Fruit fly (Drosophila melanogaster) whole organism, embryonic: ENCODE data around the gene Cad89D.

Experiments
- Awh ChIP-seq: fragments of 200-800 bp; sonication (Bioruptor generic); IDR thresholded peaks from 2 replicates; pipeline ENCODE4, ENCODE4 v1.3.6; 2022; ENCODE audit warnings: missing biosample characterization, missing genetic modification characterization
- CG10209 ChIP-seq: fragments of 200-800 bp; sonication (Bioruptor generic); optimal IDR thresholded peaks from 3 replicates; lab custom pipeline; 2017; ENCODE audit warnings: missing biosample characterization, mild to moderate bottlenecking, missing genetic modification characterization, missing genetic modification reagents
- CG1024 ChIP-seq: fragments of 200-800 bp; sonication (Bioruptor generic); IDR thresholded peaks from 2 replicates; pipeline ENCODE4 v1.3.6; 2022; ENCODE audit warnings: missing biosample characterization, missing genetic modification characterization
- CG10462 ChIP-seq: fragments of 200-800 bp; sonication (Bioruptor generic); optimal IDR thresholded peaks from 2 replicates; lab custom pipeline; 2016; ENCODE audit warnings: missing biosample characterization, missing genetic modification characterization
- CG10565 ChIP-seq: fragments of 200-800 bp; sonication (Bioruptor generic); optimal IDR thresholded peaks from 3 replicates; lab custom pipeline; 2016; ENCODE audit warnings: missing biosample characterization, mild to moderate bottlenecking, missing genetic modification characterization
- CG10654 ChIP-seq: fragments of 200-800 bp; sonication (Bioruptor generic); optimal IDR thresholded peaks from 2 replicates; lab custom pipeline; 2016; ENCODE audit warnings: missing biosample characterization, missing genetic modification characterization
- CG11093 ChIP-seq: fragments of 200-800 bp; sonication (Bioruptor generic); IDR thresholded peaks from 3 replicates; pipeline ENCODE4 v1.3.6; 2022; ENCODE audit warnings: missing biosample characterization, missing genetic modification characterization
- CG11723 ChIP-seq: fragments of 200-800 bp; sonication (Bioruptor generic); optimal IDR thresholded peaks from 2 replicates; lab custom pipeline; 2017; ENCODE audit warnings: missing biosample characterization, mild to moderate bottlenecking, missing genetic modification characterization
- CG13624 ChIP-seq: fragments of 200-800 bp; sonication (Bioruptor generic); optimal IDR thresholded peaks from 2 replicates; lab custom pipeline; 2016; ENCODE audit warnings: missing biosample characterization, missing genetic modification characterization
- CG15601 ChIP-seq: fragments of 200-800 bp; sonication (Bioruptor generic); optimal IDR thresholded peaks from 3 replicates; lab custom pipeline; 2019; ENCODE audit warnings: missing biosample characterization, mild to moderate bottlenecking, missing genetic modification characterization, moderate library complexity
- CG17328 ChIP-seq: fragments of 200-800 bp; sonication (Bioruptor generic); IDR thresholded peaks from 2 replicates; pipeline ENCODE4 v1.3.6; 2022; ENCODE audit warnings: missing biosample characterization, missing genetic modification characterization
- CG17912 ChIP-seq: fragments of 200-800 bp; sonication (Bioruptor generic); optimal IDR thresholded peaks from 2 replicates; lab custom pipeline; 2018; ENCODE audit warnings: missing biosample characterization, mild to moderate bottlenecking, missing genetic modification characterization
- CG1792 ChIP-seq: fragments of 200-800 bp; sonication (Bioruptor generic); optimal IDR thresholded peaks from 2 replicates; lab custom pipeline; 2016; ENCODE audit warnings: missing biosample characterization, missing genetic modification characterization
- CG2116 ChIP-seq: fragments of 200-800 bp; sonication (Bioruptor generic); optimal IDR thresholded peaks from 3 replicates; lab custom pipeline; 2018; ENCODE audit warnings: missing biosample characterization, mild to moderate bottlenecking, missing genetic modification characterization
- CG2199 ChIP-seq: fragments of 200-800 bp; sonication (Bioruptor generic); IDR thresholded peaks from 3 replicates; pipeline ENCODE4 v1.3.6; 2022; ENCODE audit warnings: missing biosample characterization, missing genetic modification characterization
- CG2678 ChIP-seq: fragments of 200-800 bp; sonication (Bioruptor generic); optimal IDR thresholded peaks from 3 replicates; lab custom pipeline; 2019; ENCODE audit warnings: missing biosample characterization, mild to moderate bottlenecking, missing genetic modification characterization, moderate library complexity
- CG6654 ChIP-seq: fragments of 200-800 bp; sonication (Bioruptor generic); optimal IDR thresholded peaks from 2 replicates; lab custom pipeline; 2017; ENCODE audit warnings: missing biosample characterization, mild to moderate bottlenecking, missing genetic modification characterization
- CG9876 ChIP-seq: fragments of 200-800 bp; sonication (Bioruptor generic); optimal IDR thresholded peaks from 2 replicates; lab custom pipeline; 2016; ENCODE audit warnings: missing biosample characterization, missing genetic modification characterization
- Dref ChIP-seq: fragments of 200-800 bp; sonication (Bioruptor generic); IDR thresholded peaks from 2 replicates; pipeline ENCODE4 v1.3.6; 2022; ENCODE audit warnings: missing biosample characterization, missing genetic modification characterization
- Elba2 ChIP-seq: fragments of 200-800 bp; sonication (Bioruptor generic); optimal IDR thresholded peaks from 3 replicates; lab custom pipeline; 2016; ENCODE audit warnings: missing biosample characterization, missing genetic modification characterization
- MTF-1 ChIP-seq: fragments of 200-800 bp; sonication (Bioruptor generic); optimal IDR thresholded peaks from 2 replicates; lab custom pipeline; 2018; ENCODE audit warnings: missing biosample characterization, mild to moderate bottlenecking, missing genetic modification characterization, borderline replicate concordance
- Myb ChIP-seq: fragments of 200-800 bp; sonication (Bioruptor generic); optimal IDR thresholded peaks from 2 replicates; lab custom pipeline; 2016; ENCODE audit warnings: missing biosample characterization, missing genetic modification characterization
- Opbp ChIP-seq: fragments of 200-800 bp; sonication (Bioruptor generic); IDR thresholded peaks from 3 replicates; pipeline ENCODE4 v1.3.6; 2022; ENCODE audit warnings: missing biosample characterization, missing genetic modification characterization; ENCODE audit not compliant: partially characterized antibody
- Optix ChIP-seq: fragments of 200-800 bp; sonication (Bioruptor generic); IDR thresholded peaks from 3 replicates; pipeline ENCODE4 v1.3.6; 2022; ENCODE audit warnings: missing biosample characterization, missing genetic modification characterization
- PHDP ChIP-seq: fragments of 200-800 bp; sonication (Bioruptor generic); optimal IDR thresholded peaks from 3 replicates; lab custom pipeline; 2018; ENCODE audit warnings: missing biosample characterization, mild to moderate bottlenecking, missing genetic modification characterization, moderate library complexity
- Side ChIP-seq: fragments of 200-800 bp; sonication (Bioruptor generic); optimal IDR thresholded peaks from 2 replicates; lab custom pipeline; 2016; ENCODE audit warnings: missing biosample characterization, missing genetic modification characterization
- Spps ChIP-seq: fragments of 200-800 bp; sonication (Bioruptor generic); optimal IDR thresholded peaks from 2 replicates; lab custom pipeline; 2018; ENCODE audit warnings: missing biosample characterization, mild to moderate bottlenecking, missing genetic modification characterization
- Vsx1 ChIP-seq: fragments of 200-800 bp; sonication (Bioruptor generic); optimal IDR thresholded peaks from 2 replicates; lab custom pipeline; 2017; ENCODE audit warnings: missing biosample characterization, mild to moderate bottlenecking, missing genetic modification characterization, missing genetic modification reagents
- Xrp1 ChIP-seq: fragments of 200-800 bp; sonication (Bioruptor generic); IDR thresholded peaks from 2 replicates; pipeline ENCODE4 v1.3.6; 2022; ENCODE audit warnings: missing biosample characterization, missing genetic modification characterization
- amos ChIP-seq: fragments of 200-800 bp; sonication (Bioruptor generic); IDR thresholded peaks from 2 replicates; pipeline ENCODE4 v1.3.6; 2022; ENCODE audit warnings: missing biosample characterization, missing genetic modification characterization; ENCODE audit not compliant: partially characterized antibody
- chinmo ChIP-seq: fragments of 200-800 bp; sonication (Bioruptor generic); IDR thresholded peaks from 4 replicates; pipeline ENCODE4 v1.3.6; 2022; ENCODE audit warnings: missing biosample characterization, missing genetic modification characterization; ENCODE audit not compliant: partially characterized antibody
- ci ChIP-seq: fragments of 200-800 bp; sonication (Bioruptor generic); IDR thresholded peaks from 3 replicates; pipeline ENCODE4 v1.3.6; 2022; ENCODE audit warnings: missing biosample characterization, missing genetic modification characterization
- cwo ChIP-seq: fragments of 200-800 bp; sonication (Bioruptor generic); optimal IDR thresholded peaks from 3 replicates; lab custom pipeline; 2017; ENCODE audit warnings: missing biosample characterization, missing genetic modification characterization, mild to moderate bottlenecking, moderate library complexity, missing genetic modification reagents
- dimm ChIP-seq: fragments of 200-800 bp; sonication (Bioruptor generic); IDR thresholded peaks from 2 replicates; pipeline ENCODE4 v1.3.6; 2022; ENCODE audit warnings: missing biosample characterization, missing genetic modification characterization
- dmrt11E ChIP-seq: fragments of 200-800 bp; sonication (Bioruptor generic); optimal IDR thresholded peaks from 3 replicates; lab custom pipeline; 2018; ENCODE audit warnings: missing biosample characterization, mild to moderate bottlenecking, missing genetic modification characterization, moderate library complexity
- gce ChIP-seq: fragments of 200-800 bp; sonication (Bioruptor generic); IDR thresholded peaks from 3 replicates; pipeline ENCODE4 v1.3.6; 2022; ENCODE audit warnings: missing biosample characterization, missing genetic modification characterization
- gcm ChIP-seq: fragments of 200-800 bp; sonication (Bioruptor generic); optimal IDR thresholded peaks from 2 replicates; lab custom pipeline; 2019; ENCODE audit warnings: missing biosample characterization, mild to moderate bottlenecking, missing genetic modification characterization, moderate library complexity
- h ChIP-seq: fragments of >200 bp; optimal IDR thresholded peaks from 2 replicates; lab custom pipeline; 2017
- her ChIP-seq: fragments of 200-800 bp; sonication (Bioruptor generic); optimal IDR thresholded peaks from 2 replicates; lab custom pipeline; 2016; ENCODE audit warnings: missing biosample characterization, missing genetic modification characterization
- ind ChIP-seq: fragments of 200-800 bp; sonication (Bioruptor generic); optimal IDR thresholded peaks from 3 replicates; lab custom pipeline; 2016; ENCODE audit warnings: missing biosample characterization, missing genetic modification characterization
- lbe ChIP-seq: fragments of 200-800 bp; sonication (Bioruptor generic); optimal IDR thresholded peaks from 2 replicates; lab custom pipeline; 2016; ENCODE audit warnings: missing biosample characterization, mild to moderate bottlenecking, missing genetic modification characterization
- mld ChIP-seq: fragments of 200-800 bp; sonication (Bioruptor generic); IDR thresholded peaks from 3 replicates; pipeline ENCODE4 v1.3.6; 2022; ENCODE audit warnings: missing biosample characterization, missing genetic modification characterization; ENCODE audit not compliant: partially characterized antibody
- pb ChIP-seq: fragments of 200-800 bp; sonication (Bioruptor generic); optimal IDR thresholded peaks from 3 replicates; lab custom pipeline; 2016; ENCODE audit warnings: missing biosample characterization, missing genetic modification characterization
- prd ChIP-seq, 3 experiments: fragments of >200 bp in 2 of 3; fragments of 200-800 bp in 1 of 3; sonication (Bioruptor generic) in 1 of 3; optimal IDR thresholded peaks in 2 of 3; IDR thresholded peaks in 1 of 3; 2 replicates in 2 of 3; 3 replicates in 1 of 3; pipeline versions ENCODE4 v1.3.6 to Lab custom; 2017 to 2022; ENCODE audit warnings: missing biosample characterization in 1 of 3, missing genetic modification characterization in 1 of 3
- pum ChIP-seq: fragments of 200-800 bp; sonication (Bioruptor generic); optimal IDR thresholded peaks from 2 replicates; lab custom pipeline; 2016; ENCODE audit warnings: missing biosample characterization, missing genetic modification characterization
- sna ChIP-seq: fragments of 200-800 bp; sonication (Bioruptor generic); IDR thresholded peaks from 2 replicates; pipeline ENCODE4 v1.3.6; 2022; ENCODE audit warnings: missing biosample characterization, missing genetic modification characterization; ENCODE audit not compliant: partially characterized antibody
- so ChIP-seq: fragments of 200-800 bp; sonication (Bioruptor generic); IDR thresholded peaks from 3 replicates; pipeline ENCODE4 v1.3.6; 2022; ENCODE audit warnings: missing biosample characterization, missing genetic modification characterization
- ssp ChIP-seq: fragments of 200-800 bp; sonication (Bioruptor generic); IDR thresholded peaks from 2 replicates; pipeline ENCODE4 v1.3.6; 2022; ENCODE audit warnings: missing biosample characterization, missing genetic modification characterization
- zen2 ChIP-seq: fragments of 200-800 bp; sonication (Bioruptor generic); IDR thresholded peaks from 3 replicates; pipeline ENCODE4 v1.3.6; 2022; ENCODE audit warnings: missing biosample characterization, missing genetic modification characterization; ENCODE audit not compliant: partially characterized antibody

The Cad89D gene

DNA sequence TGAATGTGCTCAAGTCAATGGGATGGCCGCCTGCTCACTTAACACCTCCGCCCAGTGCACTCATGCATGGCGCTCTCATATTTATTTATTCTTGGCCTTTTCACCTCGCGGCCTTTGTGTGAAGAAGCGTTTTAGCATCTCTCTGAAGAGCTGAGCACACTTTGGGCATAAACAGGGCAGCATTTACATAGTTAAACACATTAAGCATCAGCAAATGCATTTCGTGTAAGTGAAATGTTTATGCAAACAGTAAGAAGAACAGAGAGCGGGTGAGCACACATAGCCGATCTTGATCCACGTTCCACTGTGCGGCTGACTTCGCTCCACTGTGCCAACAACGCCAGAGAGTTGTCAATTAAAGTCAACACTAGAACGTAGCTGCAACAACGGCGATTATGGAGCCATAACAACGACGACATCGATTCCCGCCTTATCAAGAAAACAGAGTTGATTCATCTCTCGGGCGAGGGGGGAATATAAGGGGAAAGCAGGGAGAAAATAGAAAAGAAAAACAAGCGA, 29.4 kb upstream of the Cad89D start (continued):
- peak; percentile 47; the same call in 1 of the 3 replicates for TF ChIP-seq ci (GFP tag; lab: Robert Waterston, UW)
- 0 out of 4 replicates have a peak, but pooled peaks have one; percentile 55 for TF ChIP-seq chinmo (GFP tag; lab: Robert Waterston, UW)
- no peak for TF ChIP-seq Opbp (GFP tag; lab: Robert Waterston, UW)
- TF ChIP-seq mld (GFP tag; lab: Robert Waterston, UW) = no peak
- peak; percentile 15 for TF ChIP-seq CG2116 (GFP tag; lab: Kevin White, UChicago)
- no peak for TF ChIP-seq Dref (GFP tag; lab: Robert Waterston, UW)
- peak; percentile 33 for TF ChIP-seq gcm
- peak; percentile 77 for TF ChIP-seq Xrp1 (GFP tag; lab: Robert Waterston, UW)
- TF ChIP-seq amos (GFP tag; lab: Robert Waterston, UW) = no peak
- peak; percentile 7; the same call in 1 of the 2 replicates for TF ChIP-seq ssp (GFP tag; lab: Robert Waterston, UW)
- peak; percentile 76 for TF ChIP-seq MTF-1 (GFP tag; lab: Kevin White, UChicago)
- TF ChIP-seq CG10565 (GFP tag; lab: Kevin White, UChicago) = no peak
- no peak for TF ChIP-seq prd (optimal IDR thresholded peaks at IDR 0.05; lab: Kevin White, UChicago)
- TF ChIP-seq prd (GFP tag; IDR thresholded peaks at IDR 0.05; lab: Robert Waterston, UW) = peak; percentile 28; the same call in 1 of the 3 replicates
- peak; percentile 69 for TF ChIP-seq CG10654 (GFP tag; lab: Kevin White, UChicago)
- TF ChIP-seq CG13624 (GFP tag; lab: Kevin White, UChicago) = no peak
- no peak for TF ChIP-seq pb (GFP tag; lab: Kevin White, UChicago)
- peak; percentile 60 for TF ChIP-seq CG10209
- peak; percentile 19 for TF ChIP-seq Vsx1 (GFP tag; lab: Kevin White, UChicago)
- TF ChIP-seq Optix = peak; percentile 50; the same call in 1 of the 3 replicates
- TF ChIP-seq Elba2 = no peak
- TF ChIP-seq pum = no peak
- TF ChIP-seq CG9876 (GFP tag; lab: Kevin White, UChicago) = no peak
- TF ChIP-seq CG17328 = peak; percentile 61
- TF ChIP-seq her (GFP tag; lab: Kevin White, UChicago) = no peak
- TF ChIP-seq CG2199 (GFP tag; lab: Robert Waterston, UW) = no peak
- TF ChIP-seq Myb (GFP tag; lab: Kevin White, UChicago) = no peak
- no peak for TF ChIP-seq lbe (GFP tag; lab: Kevin White, UChicago)
- no peak for TF ChIP-seq zen2
- peak; percentile 63 for TF ChIP-seq CG6654 (GFP tag; lab: Kevin White, UChicago)
- TF ChIP-seq sna (GFP tag; lab: Robert Waterston, UW) = 0 out of 2 replicates have a peak, but pooled peaks have one; percentile 26
- peak; percentile 91 for TF ChIP-seq Spps (tag; lab: Kevin White, UChicago)
- no peak for TF ChIP-seq cwo (GFP tag; lab: Kevin White, UChicago)
- peak; percentile 67 for TF ChIP-seq CG15601 (tag; lab: Kevin White, UChicago)
- no peak for TF ChIP-seq so (GFP tag; lab: Robert Waterston, UW)
- TF ChIP-seq h (lab: Kevin White, UChicago) = no peak
- no peak for TF ChIP-seq ind (GFP tag; lab: Kevin White, UChicago)
- no peak for TF ChIP-seq dimm (GFP tag; lab: Robert Waterston, UW)
- 0 out of 2 replicates have a peak, but pooled peaks have one; percentile 31 for TF ChIP-seq Awh (GFP tag; lab: Robert Waterston, UW)
- TF ChIP-seq CG11093 (GFP tag; lab: Robert Waterston, UW) = 0 out of 3 replicates have a peak, but pooled peaks have one; percentile 31
- TF ChIP-seq gce (GFP tag; lab: Robert Waterston, UW) = 0 out of 3 replicates have a peak, but pooled peaks have one; percentile 65
- TF ChIP-seq CG10462 (GFP tag; lab: Kevin White, UChicago) = peak; percentile 38
- peak; percentile 36 for TF ChIP-seq PHDP (tag; lab: Kevin White, UChicago)
- TF ChIP-seq dmrt11E = peak; percentile 85
- peak; percentile 49 for TF ChIP-seq CG2678 (tag; lab: Kevin White, UChicago)
- TF ChIP-seq CG11723 = peak; percentile 58
- TF ChIP-seq CG17912 (GFP tag; lab: Kevin White, UChicago) = peak; percentile 11
- TF ChIP-seq Side (GFP tag; lab: Kevin White, UChicago) = peak; percentile 36
- TF ChIP-seq CG1024 (GFP tag; lab: Robert Waterston, UW) = no peak
- TF ChIP-seq CG1792 (GFP tag; lab: Kevin White, UChicago) = no peak
